Worm (Caenorhabditis elegans) whole organism, L1 larva: ENCODE results near the gene cnc-5.

Experiments used
- C04F5.9 ChIP-seq: sonication (generic microtip); optimal IDR thresholded peaks from 2 replicates; lab custom pipeline; 2016; ENCODE audit warnings: missing genetic modification characterization, missing compliant biosample characterization
- C16A3.4 ChIP-seq: fragments of 150-350 bp; optimal IDR thresholded peaks from 2 replicates; lab custom pipeline; 2014; ENCODE audit warnings: missing biosample characterization, missing genetic modification characterization
- C34B4.2 ChIP-seq: sonication (generic microtip); optimal IDR thresholded peaks from 2 replicates; lab custom pipeline; 2017; ENCODE audit warnings: mild to moderate bottlenecking, missing genetic modification characterization, missing compliant biosample characterization
- Y116A8C.19 ChIP-seq: sonication (generic microtip); optimal IDR thresholded peaks from 2 replicates; lab custom pipeline; 2016; ENCODE audit warnings: missing compliant biosample characterization, missing genetic modification characterization, borderline replicate concordance
- aha-1 ChIP-seq: fragments of 150-350 bp; optimal IDR thresholded peaks from 2 replicates; lab custom pipeline; 2014; ENCODE audit warnings: missing biosample characterization, missing genetic modification characterization
- alr-1 ChIP-seq: fragments of 200-800 bp; sonication (Bioruptor generic); optimal IDR thresholded peaks from 2 replicates; lab custom pipeline; 2018; ENCODE audit warnings: borderline replicate concordance, mild to moderate bottlenecking, missing genetic modification characterization, missing compliant biosample characterization
- aly-2 ChIP-seq: fragments of 150-350 bp; optimal IDR thresholded peaks from 2 replicates; lab custom pipeline; 2014; ENCODE audit warnings: missing biosample characterization, missing genetic modification characterization
- ceh-8 ChIP-seq: fragments of 200-800 bp; sonication (Bioruptor generic); optimal IDR thresholded peaks from 2 replicates; lab custom pipeline; 2018; ENCODE audit warnings: mild to moderate bottlenecking, missing genetic modification characterization, moderate library complexity, missing compliant biosample characterization
- ceh-88 ChIP-seq: fragments of 200-800 bp; sonication (Bioruptor generic); IDR thresholded peaks from 2 replicates; pipeline ENCODE4 v1.3.6; 2022; ENCODE audit warnings: missing genetic modification characterization, missing compliant biosample characterization
- ceh-90 ChIP-seq: sonication (generic microtip); optimal IDR thresholded peaks from 2 replicates; lab custom pipeline; 2016; ENCODE audit warnings: missing genetic modification characterization, missing compliant biosample characterization
- dpl-1 ChIP-seq, 3 experiments: fragments of 150-350 bp in 2 of 3; sonication (generic microtip) in 1 of 3; optimal IDR thresholded peaks; 2 replicates each; lab custom pipeline; 2014 to 2017; ENCODE audit warnings: missing biosample characterization in 3 of 3, missing genetic modification characterization in 3 of 3, missing genetic modification reagents in 3 of 3
- dsc-1 ChIP-seq: sonication (generic microtip); optimal IDR thresholded peaks from 2 replicates; lab custom pipeline; 2016; ENCODE audit warnings: mild to moderate bottlenecking, missing genetic modification characterization, missing compliant biosample characterization
- egl-13 ChIP-seq: sonication (generic microtip); optimal IDR thresholded peaks from 2 replicates; lab custom pipeline; 2016; ENCODE audit warnings: missing genotype, missing genetic modification reagents, missing genetic modification characterization, missing compliant biosample characterization
- elt-2 ChIP-seq: sonication (generic microtip); optimal IDR thresholded peaks from 2 replicates; lab custom pipeline; 2016; ENCODE audit warnings: missing genetic modification characterization, mild to moderate bottlenecking, inconsistent platforms, missing compliant biosample characterization, missing genetic modification reagents
- elt-3 ChIP-seq, 6 experiments: fragments of 150-350 bp in 1 of 6; sonication (generic microtip); optimal IDR thresholded peaks; 2 replicates each; lab custom pipeline; 2017 to 2018; ENCODE audit warnings: missing biosample characterization in 6 of 6, missing genetic modification characterization in 6 of 6, inconsistent platforms in 1 of 6
- fos-1 ChIP-seq: fragments of 150-350 bp; optimal IDR thresholded peaks from 2 replicates; lab custom pipeline; 2014; ENCODE audit warnings: missing biosample characterization, missing genetic modification characterization
- grh-1 ChIP-seq: fragments of 200-800 bp; sonication (Bioruptor generic); IDR thresholded peaks from 2 replicates; pipeline ENCODE4 v1.3.6; 2022; ENCODE audit warnings: missing genetic modification reagents, missing genetic modification characterization, missing compliant biosample characterization
- irx-1 ChIP-seq: sonication (generic microtip); optimal IDR thresholded peaks from 2 replicates; lab custom pipeline; 2016; ENCODE audit warnings: missing genetic modification characterization, missing compliant biosample characterization
- jun-1 ChIP-seq: fragments of 150-350 bp; optimal IDR thresholded peaks from 2 replicates; lab custom pipeline; 2014; ENCODE audit warnings: missing biosample characterization, missing genetic modification reagents, missing genetic modification characterization
- lin-13 ChIP-seq: fragments of 150-350 bp; optimal IDR thresholded peaks from 2 replicates; lab custom pipeline; 2014; ENCODE audit warnings: missing biosample characterization, missing genetic modification reagents, missing genetic modification characterization
- lin-15B ChIP-seq: fragments of 150-350 bp; sonication (generic microtip); optimal IDR thresholded peaks from 3 replicates; lab custom pipeline; 2014; ENCODE audit warnings: missing biosample characterization, missing genetic modification characterization
- mdl-1 ChIP-seq, 2 experiments: fragments of 150-350 bp; optimal IDR thresholded peaks; 2 replicates each; lab custom pipeline; 2014 to 2017; ENCODE audit warnings: missing biosample characterization in 2 of 2, missing genetic modification characterization in 2 of 2, inconsistent platforms in 1 of 2
- mef-2 ChIP-seq: fragments of 150-350 bp; optimal IDR thresholded peaks from 2 replicates; lab custom pipeline; 2014; ENCODE audit warnings: missing biosample characterization, missing genetic modification characterization
- nhr-12 ChIP-seq: sonication (generic microtip); optimal IDR thresholded peaks from 2 replicates; lab custom pipeline; 2017; ENCODE audit warnings: missing biosample characterization, missing genetic modification characterization
- nhr-20 ChIP-seq: sonication (generic microtip); optimal IDR thresholded peaks from 2 replicates; lab custom pipeline; 2016; ENCODE audit warnings: mild to moderate bottlenecking, missing genetic modification characterization, missing compliant biosample characterization
- nhr-28 ChIP-seq: fragments of 150-350 bp; optimal IDR thresholded peaks from 2 replicates; lab custom pipeline; 2014; ENCODE audit warnings: missing biosample characterization, missing genetic modification characterization
- nhr-47 ChIP-seq: sonication (generic microtip); optimal IDR thresholded peaks from 2 replicates; lab custom pipeline; 2016; ENCODE audit warnings: mild to moderate bottlenecking, missing genetic modification characterization, moderate library complexity, missing compliant biosample characterization
- nhr-71 ChIP-seq: sonication (generic microtip); optimal IDR thresholded peaks from 2 replicates; lab custom pipeline; 2016; ENCODE audit warnings: mild to moderate bottlenecking, missing genetic modification characterization, moderate library complexity, missing compliant biosample characterization
- nhr-76 ChIP-seq: sonication (generic microtip); optimal IDR thresholded peaks from 2 replicates; lab custom pipeline; 2017; ENCODE audit warnings: missing biosample characterization, missing genetic modification characterization
- nhr-84 ChIP-seq: sonication (generic microtip); optimal IDR thresholded peaks from 2 replicates; lab custom pipeline; 2017; ENCODE audit warnings: missing biosample characterization, missing genetic modification characterization
- nhr-85 ChIP-seq: sonication (generic microtip); peaks from one replicate; lab custom pipeline; 2016; ENCODE audit warnings: missing genetic modification characterization, inconsistent platforms, missing compliant biosample characterization
- pag-3 ChIP-seq: sonication (generic microtip); optimal IDR thresholded peaks from 2 replicates; lab custom pipeline; 2017; ENCODE audit warnings: missing genetic modification characterization, mild to moderate bottlenecking, missing compliant biosample characterization, antibody characterized with exemption, borderline replicate concordance; ENCODE audit not compliant: insufficient read depth
- rnt-1 ChIP-seq: sonication (generic microtip); optimal IDR thresholded peaks from 2 replicates; lab custom pipeline; 2016; ENCODE audit warnings: mild to moderate bottlenecking, missing genetic modification characterization, moderate library complexity, missing compliant biosample characterization
- skn-1 ChIP-seq: fragments of 150-350 bp; optimal IDR thresholded peaks from 2 replicates; lab custom pipeline; 2014; ENCODE audit warnings: missing biosample characterization, missing genetic modification characterization
- sox-4 ChIP-seq: sonication (generic microtip); optimal IDR thresholded peaks from 2 replicates; lab custom pipeline; 2016; ENCODE audit warnings: missing genetic modification characterization, missing compliant biosample characterization
- sptf-1 ChIP-seq: fragments of 150-350 bp; optimal IDR thresholded peaks from 2 replicates; lab custom pipeline; 2014; ENCODE audit warnings: missing biosample characterization, missing genetic modification characterization
- sup-37 ChIP-seq: fragments of 200-800 bp; sonication (Bioruptor generic); optimal IDR thresholded peaks from 2 replicates; lab custom pipeline; 2018; ENCODE audit warnings: mild to moderate bottlenecking, missing genetic modification characterization, missing compliant biosample characterization
- swsn-7 ChIP-seq: sonication (generic microtip); optimal IDR thresholded peaks from 2 replicates; lab custom pipeline; 2016; ENCODE audit warnings: missing genetic modification characterization, missing compliant biosample characterization
- tlp-1 ChIP-seq: fragments of 150-350 bp; optimal IDR thresholded peaks from 2 replicates; lab custom pipeline; 2014; ENCODE audit warnings: missing biosample characterization, missing genetic modification characterization
- unc-30 ChIP-seq: sonication (generic microtip); optimal IDR thresholded peaks from 2 replicates; lab custom pipeline; 2017; ENCODE audit warnings: missing biosample characterization, missing genetic modification characterization
- unc-86 ChIP-seq: sonication (generic microtip); optimal IDR thresholded peaks from 2 replicates; lab custom pipeline; 2016; ENCODE audit warnings: missing genetic modification characterization, missing compliant biosample characterization
- unc-98 ChIP-seq: fragments of 200-800 bp; sonication (Bioruptor generic); IDR thresholded peaks from 2 replicates; pipeline ENCODE4 v1.3.6; 2022; ENCODE audit warnings: missing genetic modification characterization, missing compliant biosample characterization
- zip-4 ChIP-seq: fragments of 200-800 bp; sonication (Bioruptor generic); optimal IDR thresholded peaks from 2 replicates; lab custom pipeline; 2018; ENCODE audit warnings: mild to moderate bottlenecking, missing genetic modification characterization, moderate library complexity, missing compliant biosample characterization

Gene cnc-5

ce11 chrV:1491510-1491909 is 46.3 kb downstream of the cnc-5 start, which contains the start of gene C38C3.6:
Gene C38C3.6, minus strand, starts transcription at chrV:1491610.
- TF ChIP-seq nhr-85 (tag; lab: Kevin White, UChicago) (no peak), swsn-7 (tag; lab: Kevin White, UChicago) (no peak), mdl-1 (tag; optimal IDR thresholded peaks at IDR 0.05; lab: Kevin White, UChicago) (no peak), pag-3 (tag; lab: Kevin White, UChicago) (no peak), elt-3 (tag; optimal IDR thresholded peaks at IDR 0.05; lab: Kevin White, UChicago) (no peak), unc-30 (tag; lab: Kevin White, UChicago) (no peak), egl-13 (tag; lab: Kevin White, UChicago) (no peak), nhr-12 (tag; lab: Kevin White, UChicago) (no peak), jun-1 (no peak), sox-4 (no peak), irx-1 (tag; lab: Kevin White, UChicago) (no peak), alr-1 (tag; lab: Kevin White, UChicago) (no peak), unc-86 (tag; lab: Kevin White, UChicago) (no peak), aly-2 (tag; lab: Kevin White, UChicago) (no peak), sup-37 (GFP tag; lab: Kevin White, UChicago) (no peak)
- TF ChIP-seq, all 84 proteins: peak for 0

ce11 chrV:1494469-1494868 is 49.3 kb downstream of the cnc-5 start, which contains the start of gene spig-7:
Gene spig-7, plus strand, starts transcription at chrV:1494769.
- no peak for TF ChIP-seq unc-86 (tag; lab: Kevin White, UChicago)
- TF ChIP-seq fos-1 (tag; lab: Kevin White, UChicago) = no peak
- TF ChIP-seq nhr-71 = no peak
- no peak for TF ChIP-seq lin-15B (tag; lab: Kevin White, UChicago)
- TF ChIP-seq tlp-1 = no peak
- TF ChIP-seq dpl-1 (GFP tag; optimal IDR thresholded peaks at IDR 0.05; lab: Kevin White, UChicago) = no peak
- TF ChIP-seq ceh-88 (GFP tag; lab: Robert Waterston, UW) = no peak
- no peak for TF ChIP-seq nhr-47 (tag; lab: Kevin White, UChicago)
- no peak for TF ChIP-seq egl-13 (tag; lab: Kevin White, UChicago)
- TF ChIP-seq elt-2 (tag; lab: Kevin White, UChicago) = no peak
- TF ChIP-seq ceh-8 (GFP tag; lab: Kevin White, UChicago) = no peak
- TF ChIP-seq unc-98 (GFP tag; lab: Robert Waterston, UW) = no peak
- TF ChIP-seq nhr-84 (tag; lab: Kevin White, UChicago) = no peak
- TF ChIP-seq grh-1 (GFP tag; lab: Robert Waterston, UW) = no peak
- TF ChIP-seq aha-1 (tag; lab: Kevin White, UChicago) = no peak
- no peak for TF ChIP-seq C16A3.4 (tag; lab: Kevin White, UChicago)
- no peak for TF ChIP-seq C34B4.2 (tag; lab: Kevin White, UChicago)
- TF ChIP-seq mef-2 = no peak
- no peak for TF ChIP-seq ceh-90 (tag; lab: Kevin White, UChicago)

- TF ChIP-seq alr-1 (tag; lab: Kevin White, UChicago) (no peak), dsc-1 (no peak), nhr-20 (tag; lab: Kevin White, UChicago) (no peak), sptf-1 (no peak), Y116A8C.19 (tag; lab: Kevin White, UChicago) (no peak), lin-13 (GFP tag; lab: Kevin White, UChicago) (no peak), nhr-28 (tag; lab: Kevin White, UChicago) (no peak), zip-4 (GFP tag; lab: Kevin White, UChicago) (no peak), rnt-1 (tag; lab: Kevin White, UChicago) (no peak), nhr-84 (tag; lab: Kevin White, UChicago) (no peak), C04F5.9 (tag; lab: Kevin White, UChicago) (no peak), nhr-76 (tag; lab: Kevin White, UChicago) (no peak), skn-1 (tag; lab: Kevin White, UChicago) (no peak)
Observed at ce11 chrV:1495334-1495733, 50.2 kb downstream of the cnc-5 start, which contains the start of gene C38C3.3. Gene C38C3.3, plus strand, starts transcription at chrV:1495634.
